Worm (Caenorhabditis elegans): ENCODE results near the gene vps-24.

DNA sequence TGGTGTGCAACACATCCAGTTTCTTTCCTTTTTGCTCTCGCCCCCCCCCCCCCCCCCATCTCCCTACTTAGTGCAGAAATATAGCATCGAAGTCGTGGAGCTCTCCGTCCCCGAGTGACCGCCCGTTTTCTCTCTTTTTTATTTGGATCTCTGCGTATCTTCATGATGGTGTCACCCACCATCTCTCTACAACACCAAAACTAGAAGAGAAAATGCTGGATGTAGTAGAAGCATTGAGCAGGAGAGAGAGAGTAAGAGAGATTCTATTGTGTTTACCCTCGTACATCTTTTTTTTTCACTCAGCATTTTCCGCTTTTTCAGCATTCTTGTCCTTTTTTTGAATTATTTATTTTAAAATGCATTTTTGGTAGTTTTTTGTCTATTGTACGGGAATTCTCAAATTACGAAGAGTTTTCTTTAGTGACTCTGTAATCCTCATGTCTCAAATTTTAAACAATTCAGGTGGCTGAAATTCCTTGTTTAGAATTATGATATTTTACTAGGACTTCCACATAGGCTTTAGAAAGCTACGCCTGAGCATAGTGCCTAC, 48.7 kb downstream of the vps-24 start:
- TF ChIP-seq ztf-23 (GFP tag; IDR thresholded peaks at IDR 0.05) = no peak
- TF ChIP-seq flt-1 (GFP tag; IDR thresholded peaks at IDR 0.05) = no peak
- TF ChIP-seq ztf-29 (GFP tag; IDR thresholded peaks at IDR 0.05) = no peak
- TF ChIP-seq klf-2 (GFP tag; conservative IDR thresholded peaks at IDR 0.05) = no peak
- TF ChIP-seq T22C8.4 (GFP tag; IDR thresholded peaks at IDR 0.05) = no peak
- no peak for TF ChIP-seq ref-1 (GFP tag; conservative IDR thresholded peaks at IDR 0.05)
- no peak for TF ChIP-seq tab-1 (GFP tag; IDR thresholded peaks at IDR 0.05)
- TF ChIP-seq cog-1 (tag; optimal IDR thresholded peaks at IDR 0.05) = no peak
- TF ChIP-seq med-1 (GFP tag; optimal IDR thresholded peaks at IDR 0.05; ENCODE audit: insufficient read depth) = no peak
